Worm (Caenorhabditis elegans) whole organism, L2 larva: ENCODE measurements around the gene C10E2.1.

Experiments used
- ama-1 ChIP-seq: fragments of 150-350 bp; optimal IDR thresholded peaks from 2 replicates; lab custom pipeline; 2018; ENCODE audit warnings: inconsistent platforms
- ceh-82 ChIP-seq: fragments of 150-350 bp; optimal IDR thresholded peaks from 2 replicates; lab custom pipeline; 2014; ENCODE audit warnings: missing biosample characterization, missing genetic modification characterization
- egl-27 ChIP-seq: sonication (generic microtip); optimal IDR thresholded peaks from 3 replicates; lab custom pipeline; 2017; ENCODE audit warnings: missing biosample characterization, missing genetic modification reagents, missing genetic modification characterization
- lin-39 ChIP-seq: fragments of 150-350 bp; optimal IDR thresholded peaks from 2 replicates; lab custom pipeline; 2014; ENCODE audit warnings: missing biosample characterization, missing genetic modification reagents, missing genetic modification characterization
- nhr-11 ChIP-seq: fragments of 150-350 bp; optimal IDR thresholded peaks from 2 replicates; lab custom pipeline; 2014; ENCODE audit warnings: missing biosample characterization, missing genetic modification characterization
- nhr-21 ChIP-seq: fragments of 150-350 bp; optimal IDR thresholded peaks from 2 replicates; lab custom pipeline; 2014; ENCODE audit warnings: missing biosample characterization, missing genetic modification characterization
- snpc-4 ChIP-seq: fragments of 150-350 bp; optimal IDR thresholded peaks from 2 replicates; lab custom pipeline; 2014; ENCODE audit warnings: missing biosample characterization, missing genetic modification characterization
- unc-62 ChIP-seq: fragments of 150-350 bp; optimal IDR thresholded peaks from 2 replicates; lab custom pipeline; 2014; ENCODE audit warnings: missing biosample characterization, missing genetic modification reagents, missing genetic modification characterization
- ztf-11 ChIP-seq: sonication (generic microtip); optimal IDR thresholded peaks from 2 replicates; lab custom pipeline; 2017; ENCODE audit warnings: missing biosample characterization, missing genetic modification characterization

DNA sequence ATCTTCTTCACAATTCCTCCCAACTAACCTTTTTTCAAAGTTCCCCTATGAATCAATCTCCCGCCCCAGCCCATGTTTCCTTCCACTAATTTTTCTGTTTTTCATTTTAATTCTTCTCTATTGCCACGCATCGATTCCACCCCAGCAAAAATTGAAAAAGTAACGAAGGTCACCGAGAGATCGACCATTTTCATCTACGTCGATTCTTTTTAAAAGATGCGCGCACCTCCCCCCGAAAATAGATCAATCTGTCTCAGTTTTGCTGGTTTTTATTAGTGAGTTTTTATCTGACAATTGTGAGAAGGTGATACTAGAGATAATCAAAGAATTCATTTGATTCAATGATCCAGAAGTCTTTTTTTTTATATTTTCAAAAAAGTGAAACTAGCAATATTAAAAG, 21.4 kb downstream of the C10E2.1 start:
- no peak for TF ChIP-seq ama-1 (lab: Kevin White, UChicago)
- TF ChIP-seq snpc-4 (tag; lab: Kevin White, UChicago): no peak
- no peak for TF ChIP-seq egl-27 (tag; lab: Kevin White, UChicago)
- TF ChIP-seq ztf-11 (tag; lab: Kevin White, UChicago): no peak
- TF ChIP-seq nhr-21 (tag; lab: Kevin White, UChicago): no peak
- no peak for TF ChIP-seq ceh-82 (tag; lab: Kevin White, UChicago)
- no peak for TF ChIP-seq nhr-11
- no peak for TF ChIP-seq unc-62
- no peak for TF ChIP-seq lin-39 (tag; lab: Kevin White, UChicago)
